Fruit fly (Drosophila melanogaster) Kc167 (cell line): Measurements from ENCODE around the gene CG31643.

Source experiments
- Sin3A ChIP-seq: fragments of >200 bp; optimal IDR thresholded peaks from 2 replicates; lab custom pipeline; 2018; ENCODE audit warnings: missing external identifiers
- h ChIP-seq: fragments of >200 bp; optimal IDR thresholded peaks from 3 replicates; lab custom pipeline; 2018; ENCODE audit warnings: missing external identifiers
- psq ChIP-seq: fragments of >200 bp; optimal IDR thresholded peaks from 2 replicates; lab custom pipeline; 2017; ENCODE audit warnings: missing external identifiers

- TF ChIP-seq Sin3A (no peak), psq (lab: Kevin White, UChicago) (no peak), h (lab: Kevin White, UChicago) (no peak)
These were observed 3.6 kb upstream of the CG31643 start, which contains the start of gene CG9109 for dm6 chr2L:6034344-6034743.
